Fruit fly (Drosophila melanogaster) whole organism, prepupa: ENCODE results near the gene Prosalpha2.

ENCODE experiments used
- CG3032 ChIP-seq: fragments of 200-800 bp; optimal IDR thresholded peaks from 2 replicates; lab custom pipeline; 2019; ENCODE audit warnings: missing biosample characterization, mild to moderate bottlenecking, missing genetic modification characterization, moderate library complexity
- CG3919 ChIP-seq: fragments of 200-800 bp; sonication (Bioruptor generic); optimal IDR thresholded peaks from 3 replicates; lab custom pipeline; 2016; ENCODE audit warnings: missing biosample characterization, missing genetic modification characterization
- CG6276 ChIP-seq: fragments of 200-800 bp; sonication (Bioruptor generic); optimal IDR thresholded peaks from 2 replicates; lab custom pipeline; 2017; ENCODE audit warnings: missing biosample characterization, mild to moderate bottlenecking, missing genetic modification characterization
- CG6808 ChIP-seq: fragments of 200-800 bp; sonication (Bioruptor generic); optimal IDR thresholded peaks from 3 replicates; lab custom pipeline; 2017; ENCODE audit warnings: missing biosample characterization, missing genetic modification characterization, mild to moderate bottlenecking, moderate library complexity, missing genetic modification reagents
- Hr39 ChIP-seq: fragments of 200-800 bp; sonication (Bioruptor generic); optimal IDR thresholded peaks from 2 replicates; lab custom pipeline; 2016; ENCODE audit warnings: missing biosample characterization, missing genetic modification characterization
- Hr4 ChIP-seq: fragments of 200-800 bp; sonication (Bioruptor generic); optimal IDR thresholded peaks from 3 replicates; lab custom pipeline; 2016; ENCODE audit warnings: missing biosample characterization, missing genetic modification characterization
- OdsH ChIP-seq: fragments of 200-800 bp; sonication (Bioruptor generic); optimal IDR thresholded peaks from 3 replicates; lab custom pipeline; 2016; ENCODE audit warnings: missing biosample characterization, missing genetic modification characterization
- Sox14 ChIP-seq: fragments of 200-800 bp; sonication (Bioruptor generic); optimal IDR thresholded peaks from 3 replicates; lab custom pipeline; 2016; ENCODE audit warnings: missing biosample characterization, missing genetic modification characterization
- salr ChIP-seq, 2 experiments: fragments of 200-800 bp; sonication (Bioruptor generic); optimal IDR thresholded peaks; 3 replicates each; lab custom pipeline; 2016 to 2018; ENCODE audit warnings: missing biosample characterization in 2 of 2, missing genetic modification characterization in 2 of 2, mild to moderate bottlenecking in 1 of 2
- svp ChIP-seq: fragments of 200-800 bp; sonication (Bioruptor generic); peaks from one replicate; lab custom pipeline; 2016; ENCODE audit warnings: missing biosample characterization, missing genetic modification characterization

DNA sequence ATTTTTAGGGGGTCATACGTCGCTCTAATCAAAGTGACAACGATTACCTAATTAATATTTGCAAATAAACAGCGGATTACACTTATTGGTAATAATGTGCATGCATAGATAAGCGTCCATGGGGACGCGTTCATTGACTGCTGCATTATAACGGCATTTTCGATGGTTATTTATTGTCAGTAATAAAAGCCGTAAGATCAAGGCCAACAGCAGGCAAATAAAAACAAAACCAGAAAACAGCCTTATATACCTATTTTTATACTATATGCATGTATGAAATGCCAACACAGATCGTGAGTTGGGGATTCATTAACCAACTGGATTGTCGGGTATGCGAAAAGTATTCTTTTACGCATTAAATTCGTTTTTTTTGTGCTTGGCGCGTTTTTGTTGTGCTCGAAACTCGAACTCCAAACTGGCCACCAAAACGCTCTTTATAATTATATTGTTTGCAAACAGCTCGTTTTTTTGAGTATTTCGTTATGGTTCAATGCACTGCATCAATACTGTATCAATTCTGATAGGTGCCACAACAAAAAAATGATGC lies 19.7 kb downstream of the Prosalpha2 start:
- no peak for TF ChIP-seq OdsH (GFP tag; lab: Kevin White, UChicago)
- TF ChIP-seq salr (GFP tag; optimal IDR thresholded peaks at IDR 0.05; lab: Kevin White, UChicago): no peak
- TF ChIP-seq svp: no peak
- no peak for TF ChIP-seq CG6808
- no peak for TF ChIP-seq Sox14
- no peak for TF ChIP-seq CG3032 (tag; lab: Kevin White, UChicago)
- TF ChIP-seq CG3919 (GFP tag; lab: Kevin White, UChicago): no peak
- TF ChIP-seq CG6276 (GFP tag; lab: Kevin White, UChicago): no peak
- no peak for TF ChIP-seq Hr4 (GFP tag; lab: Kevin White, UChicago)
- TF ChIP-seq Hr39 (GFP tag; lab: Kevin White, UChicago): no peak
